Worm (Caenorhabditis elegans) whole organism, L4/young adult: ENCODE results near the gene F49E12.8.
"Not testable (repeated sequence)": the region's sequence is repeated elsewhere in the genome, so short reads cannot be mapped to it uniquely, and the experiment has no call there.

Experiments
- W03F9.2 ChIP-seq: fragments of 150-350 bp; optimal IDR thresholded peaks from 2 replicates; lab custom pipeline; 2014; ENCODE audit warnings: missing biosample characterization, missing genetic modification characterization
- dao-5 ChIP-seq: sonication (generic microtip); optimal IDR thresholded peaks from 2 replicates; lab custom pipeline; 2016; ENCODE audit warnings: missing genotype, missing genetic modification characterization, moderate library complexity, missing compliant biosample characterization
- him-1 ChIP-seq: sonication (generic microtip); optimal IDR thresholded peaks from 2 replicates; lab custom pipeline; 2016; ENCODE audit warnings: missing genotype, missing genetic modification reagents, missing genetic modification characterization, missing compliant biosample characterization

F49E12.8 gene

DNA sequence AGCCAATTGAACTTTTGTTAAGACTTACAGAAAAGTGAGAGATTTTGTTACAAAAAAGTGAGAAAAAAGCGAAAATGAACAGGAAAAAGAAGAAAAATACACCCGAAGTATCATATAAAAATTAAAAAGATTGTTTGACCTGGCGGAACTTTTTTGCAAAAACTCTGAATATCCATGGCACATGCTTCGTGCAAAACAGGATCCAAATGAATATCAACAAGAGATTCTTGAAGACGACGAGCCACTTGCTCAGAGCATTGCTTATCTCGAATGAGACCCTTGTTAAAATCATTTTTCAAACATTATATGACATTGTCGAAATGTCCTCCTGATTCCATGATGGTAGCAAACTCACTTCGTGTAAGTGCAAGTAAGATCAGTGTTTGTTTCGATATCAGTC, 25.7 kb upstream of the F49E12.8 start, which contains the start of gene F14E5.8:
Gene F14E5.8, plus strand, starts transcription at position 301 of the 400 bp plus-strand sequence.
- not testable (repeated sequence) for TF ChIP-seq him-1, W03F9.2, dao-5 (tag; lab: Kevin White, UChicago)

DNA sequence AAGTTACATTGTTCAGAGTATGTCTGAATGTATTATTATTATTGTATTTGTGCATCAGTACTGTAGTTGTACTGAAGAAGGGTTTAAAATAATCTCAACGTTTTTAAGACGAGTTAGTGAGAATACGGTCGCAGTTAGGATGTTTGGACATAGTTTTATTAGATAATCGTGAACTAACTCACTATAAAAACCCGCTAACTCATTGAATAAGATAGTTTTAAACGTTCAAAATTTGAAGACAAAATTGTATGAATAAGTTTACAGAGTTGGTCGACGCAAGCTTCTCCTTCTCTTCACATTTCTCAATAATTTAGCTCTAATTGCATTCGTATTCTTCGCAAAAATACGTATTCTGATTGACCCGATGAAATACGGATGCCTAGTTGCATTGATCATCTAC, 24.9 kb upstream of the F49E12.8 start:
- TF ChIP-seq him-1 (tag; lab: Kevin White, UChicago) (no peak), W03F9.2 (tag; lab: Kevin White, UChicago) (no peak), dao-5 (tag; lab: Kevin White, UChicago) (no peak)

DNA sequence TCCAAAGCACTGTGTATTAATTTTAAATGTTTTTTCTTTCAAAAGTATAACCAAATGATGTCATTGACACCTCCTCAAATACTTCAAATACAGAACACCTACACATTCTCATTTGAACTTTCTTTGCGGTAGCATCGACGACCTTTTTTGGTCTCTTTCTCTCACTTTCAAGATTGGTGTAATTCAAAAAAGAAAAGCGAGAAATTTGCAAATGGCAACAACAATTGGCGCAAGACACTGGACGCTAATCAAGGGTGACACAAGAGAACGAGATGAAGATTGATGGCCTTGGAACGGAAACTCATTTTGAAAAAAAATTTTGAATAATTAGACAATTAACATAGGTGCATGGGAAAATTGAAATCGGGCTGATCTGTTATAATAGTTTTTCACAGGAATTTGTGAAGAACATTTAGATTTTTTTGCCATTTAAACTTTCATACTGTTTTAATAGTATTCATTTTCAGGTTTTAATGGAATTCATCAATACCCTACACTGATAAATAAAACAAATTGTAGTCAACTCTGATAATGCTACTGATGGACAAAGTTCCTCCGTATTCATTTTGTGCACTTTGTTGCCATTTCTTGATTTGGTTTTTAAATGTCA, 23.1 kb upstream of the F49E12.8 start, which contains the start of gene fdgt-2:
Gene fdgt-2, plus strand, starts transcription at position 560 of the 610 bp plus-strand sequence.
- no peak for TF ChIP-seq dao-5 (tag; lab: Kevin White, UChicago)
- TF ChIP-seq him-1 (tag; lab: Kevin White, UChicago), result no peak
- no peak for TF ChIP-seq W03F9.2 (tag; lab: Kevin White, UChicago)

DNA sequence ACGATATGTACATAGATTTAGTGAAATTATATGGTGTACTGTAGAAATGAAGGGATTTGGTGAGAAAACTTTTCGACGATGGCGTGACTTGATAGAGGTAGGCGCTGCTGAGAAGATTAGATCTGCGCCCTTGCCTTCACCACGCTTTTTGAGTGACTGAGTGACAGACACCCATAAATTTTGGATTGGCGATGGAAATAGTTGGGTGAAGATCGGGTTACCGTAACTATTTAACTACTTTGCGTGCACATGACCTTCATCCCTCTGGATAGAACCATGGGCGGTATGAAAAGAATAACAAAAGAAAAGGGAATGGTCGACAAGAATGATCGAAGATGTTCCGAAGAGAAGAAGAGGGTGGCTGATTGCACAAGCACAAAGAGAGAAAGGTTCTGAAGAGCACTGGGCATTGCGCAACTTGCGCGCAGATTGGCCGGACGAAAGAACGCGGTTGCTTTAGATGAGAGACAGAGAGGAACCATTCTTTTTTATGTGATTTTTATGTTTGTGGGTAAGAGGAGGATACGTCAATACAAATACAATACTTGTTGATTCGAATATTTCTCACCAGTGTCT, 21.4 kb upstream of the F49E12.8 start:
- TF ChIP-seq W03F9.2 (tag; lab: Kevin White, UChicago) (no peak), him-1 (tag; lab: Kevin White, UChicago) (no peak), dao-5 (tag; lab: Kevin White, UChicago) (no peak)

DNA sequence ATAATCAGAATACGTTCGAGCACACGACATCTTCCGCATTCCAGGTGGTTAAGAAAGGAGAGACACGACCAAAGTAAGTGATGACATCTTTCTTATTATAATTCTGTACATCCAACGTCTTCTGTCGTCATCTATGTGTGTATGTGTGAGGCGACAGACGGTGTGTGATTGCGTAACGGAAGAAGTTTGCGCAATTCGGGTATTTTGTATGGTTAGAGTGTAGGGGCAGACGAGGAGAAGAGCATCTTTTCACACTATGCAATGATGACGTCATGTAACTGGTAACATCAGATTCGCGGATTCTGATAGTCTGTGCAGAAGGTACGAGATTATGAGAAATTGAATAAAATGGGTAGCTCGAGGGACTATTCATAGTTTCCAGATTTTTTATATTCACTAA, 20.9 kb upstream of the F49E12.8 start:
- TF ChIP-seq him-1 (tag; lab: Kevin White, UChicago), result no peak
- TF ChIP-seq dao-5 (tag; lab: Kevin White, UChicago), result no peak
- TF ChIP-seq W03F9.2 (tag; lab: Kevin White, UChicago), result no peak

DNA sequence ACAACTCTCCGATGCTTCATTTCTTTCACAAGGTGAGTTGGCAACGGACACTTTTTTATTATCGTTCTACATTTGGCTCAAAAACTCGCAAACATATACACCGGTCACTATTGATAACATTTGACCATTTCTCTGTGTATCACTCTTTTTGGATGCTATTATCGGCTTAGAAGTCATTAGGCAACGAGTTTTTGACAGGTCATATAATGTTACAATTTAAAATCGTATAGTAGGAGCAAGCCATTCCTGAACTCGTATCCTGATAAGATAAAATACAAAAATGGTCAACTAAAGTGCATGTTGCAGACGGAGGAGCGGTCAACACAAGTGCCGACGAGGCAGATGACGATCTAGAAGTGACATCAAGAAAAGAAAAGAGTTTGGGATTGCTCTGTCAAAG, 18.8 kb upstream of the F49E12.8 start:
- no peak for TF ChIP-seq him-1 (tag; lab: Kevin White, UChicago)
- no peak for TF ChIP-seq W03F9.2 (tag; lab: Kevin White, UChicago)
- no peak for TF ChIP-seq dao-5 (tag; lab: Kevin White, UChicago)

DNA sequence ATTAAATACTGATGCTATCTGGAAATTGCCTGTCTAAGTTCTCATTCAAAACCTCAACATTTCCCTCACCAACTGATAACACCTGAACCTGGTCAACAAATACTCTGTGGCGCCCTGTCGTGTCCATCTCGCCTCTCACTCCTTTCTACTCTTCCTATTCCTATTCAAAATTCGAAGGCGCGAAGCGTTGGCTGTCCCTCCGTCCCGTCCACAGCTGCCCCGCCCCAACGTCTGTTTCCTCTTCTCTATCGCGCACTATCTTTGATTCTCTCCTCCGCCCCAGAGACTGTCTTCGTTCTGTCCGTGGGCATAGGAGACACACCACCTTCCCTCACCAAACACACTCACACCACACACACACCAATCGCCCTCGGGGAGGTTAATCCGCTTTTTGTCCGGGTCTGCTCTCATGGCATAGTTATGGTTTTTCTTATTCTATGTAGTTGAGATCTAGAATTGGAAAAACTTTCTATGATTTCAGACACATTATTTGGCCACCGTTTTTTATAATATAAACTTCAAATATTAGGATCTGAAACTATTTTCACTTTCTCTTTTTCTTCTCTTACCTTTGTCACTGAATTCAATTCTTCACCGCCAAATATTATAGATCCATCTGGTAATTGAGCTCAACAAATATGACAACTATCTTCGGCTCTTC, 18.1 kb upstream of the F49E12.8 start, which contains the start of gene efl-3:
Gene efl-3, plus strand, starts transcription at position 611 of the 661 bp plus-strand sequence.
- TF ChIP-seq W03F9.2 (tag; lab: Kevin White, UChicago) (no peak), dao-5 (tag; lab: Kevin White, UChicago) (no peak), him-1 (tag; lab: Kevin White, UChicago) (no peak)

DNA sequence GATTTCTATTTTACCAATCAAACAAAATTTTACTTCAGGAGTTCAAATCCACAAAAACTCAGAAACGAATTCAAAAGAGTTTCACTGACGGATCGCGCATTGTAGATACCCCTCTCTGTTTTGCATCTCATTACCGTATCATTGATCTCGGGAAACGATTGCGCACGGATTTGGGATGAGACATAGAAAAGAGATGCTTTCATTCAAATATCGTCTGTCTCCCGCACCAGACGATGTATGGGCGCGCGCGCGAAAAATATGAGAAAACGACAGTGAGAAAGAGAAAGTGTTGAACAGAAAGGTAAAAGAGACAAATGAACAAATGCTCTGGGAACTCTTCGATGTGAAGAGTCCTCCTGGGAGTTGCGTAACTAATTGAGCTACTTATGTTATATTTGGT, 16.9 kb upstream of the F49E12.8 start:
- no peak for TF ChIP-seq him-1 (tag; lab: Kevin White, UChicago)
- TF ChIP-seq dao-5 (tag; lab: Kevin White, UChicago), result no peak
- no peak for TF ChIP-seq W03F9.2 (tag; lab: Kevin White, UChicago)

DNA sequence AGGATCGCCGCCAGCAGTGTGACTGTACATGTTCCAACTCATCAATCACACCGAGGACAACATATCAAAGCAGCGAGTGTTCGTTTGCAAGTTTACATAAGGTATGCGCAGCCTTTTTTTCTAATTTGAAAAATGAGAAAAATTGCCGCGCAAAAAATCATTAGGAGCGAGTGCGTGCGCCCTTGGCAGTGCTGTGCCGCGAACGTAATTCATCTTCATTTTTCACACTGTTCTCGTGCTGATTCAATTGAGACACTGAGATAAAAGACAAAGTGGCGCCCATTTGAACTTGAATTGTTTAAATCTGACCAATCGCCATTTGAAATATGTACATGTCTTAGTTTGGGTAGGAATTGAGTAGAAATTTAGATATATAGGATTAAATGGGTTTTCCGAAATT, 15.4 kb upstream of the F49E12.8 start:
- no peak for TF ChIP-seq him-1 (tag; lab: Kevin White, UChicago)
- no peak for TF ChIP-seq dao-5 (tag; lab: Kevin White, UChicago)
- no peak for TF ChIP-seq W03F9.2 (tag; lab: Kevin White, UChicago)

DNA sequence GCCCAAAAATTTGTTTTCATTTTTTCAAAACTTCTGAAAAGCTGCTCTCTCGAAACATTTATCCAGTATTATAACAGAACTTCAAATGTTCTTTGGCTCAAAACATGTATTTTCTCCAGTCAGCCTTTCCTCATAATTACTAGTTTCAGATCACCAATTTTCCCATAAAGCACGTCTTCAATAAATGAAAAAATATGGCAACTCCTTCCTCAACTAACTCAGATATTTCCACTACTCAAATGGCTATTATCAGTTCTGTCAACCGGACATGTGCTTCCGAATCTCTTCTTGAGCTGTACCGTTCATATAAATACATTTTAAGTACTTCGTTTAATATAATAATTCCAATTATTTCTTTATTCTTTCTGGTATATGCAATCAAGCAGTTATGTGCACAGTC, 13.4 kb upstream of the F49E12.8 start, which contains the start of gene sra-13:
Gene sra-13, plus strand, starts transcription at position 195 of the 400 bp plus-strand sequence.
- TF ChIP-seq dao-5 (tag; lab: Kevin White, UChicago), result no peak
- no peak for TF ChIP-seq W03F9.2 (tag; lab: Kevin White, UChicago)
- no peak for TF ChIP-seq him-1 (tag; lab: Kevin White, UChicago)

DNA sequence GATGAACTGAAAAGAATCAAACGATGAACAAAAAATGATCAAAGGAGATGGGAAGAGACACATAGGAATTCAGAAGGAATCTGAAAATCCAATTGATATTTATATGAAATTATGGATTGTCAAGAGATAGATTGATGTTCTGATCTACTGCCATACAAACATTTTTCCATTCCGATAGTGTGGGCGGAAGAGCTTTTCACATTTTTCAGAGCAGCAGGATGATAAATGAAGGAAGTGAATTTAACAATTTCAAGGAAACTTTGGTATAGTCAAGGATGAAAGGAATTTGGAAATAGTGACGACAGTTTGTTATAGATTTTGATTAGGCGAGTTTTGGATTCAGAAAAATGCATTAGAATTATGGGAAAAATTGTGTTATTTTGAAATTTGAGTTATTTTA, 11.2 kb upstream of the F49E12.8 start, which contains the start of gene ubc-24:
Gene ubc-24, plus strand, starts transcription at position 301 of the 400 bp plus-strand sequence.
- TF ChIP-seq W03F9.2 (tag; lab: Kevin White, UChicago) (no peak), him-1 (tag; lab: Kevin White, UChicago) (no peak), dao-5 (tag; lab: Kevin White, UChicago) (no peak)

DNA sequence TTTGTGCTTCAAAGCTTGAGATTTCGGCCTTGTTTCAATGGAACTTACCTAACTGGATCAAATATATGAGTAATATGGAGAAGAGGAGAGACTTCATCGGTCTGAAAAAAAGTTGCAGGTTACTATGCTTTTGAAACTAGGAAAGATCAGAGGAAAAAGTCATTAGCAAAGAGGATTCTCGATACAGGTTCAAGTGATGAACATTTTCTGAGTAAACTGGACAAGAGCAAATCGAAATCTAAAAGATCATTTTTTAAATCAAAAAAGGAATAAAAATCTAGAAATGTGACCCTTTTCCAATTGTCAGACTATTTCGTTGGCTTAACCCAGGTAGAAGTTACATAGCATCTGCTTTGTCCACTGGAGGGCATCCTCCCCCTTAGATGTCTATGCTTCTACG, 10.6 kb upstream of the F49E12.8 start, which contains the start of gene skpo-1:
Gene skpo-1, minus strand, starts transcription at position 101 of the 400 bp plus-strand sequence.
- TF ChIP-seq dao-5 (tag; lab: Kevin White, UChicago), result no peak
- no peak for TF ChIP-seq him-1 (tag; lab: Kevin White, UChicago)
- TF ChIP-seq W03F9.2 (tag; lab: Kevin White, UChicago), result no peak

DNA sequence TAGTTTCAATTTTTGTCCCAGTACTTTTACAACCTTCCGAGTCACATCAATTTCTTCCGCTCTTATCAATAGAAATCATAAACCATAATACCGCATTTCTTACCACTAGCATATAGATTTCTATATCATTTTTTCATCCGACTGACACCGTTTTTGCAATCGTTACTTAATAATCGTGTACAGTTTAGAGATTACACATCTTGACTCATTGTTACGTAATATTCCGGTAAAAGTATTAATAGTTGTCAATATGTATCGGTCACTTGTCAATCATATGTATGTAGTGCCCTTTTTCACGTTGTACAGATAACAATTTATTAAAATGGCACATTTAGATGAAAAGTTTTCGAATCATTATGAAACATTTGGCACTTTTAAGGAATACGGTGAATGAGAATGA, 5.9 kb upstream of the F49E12.8 start:
- TF ChIP-seq him-1 (tag; lab: Kevin White, UChicago) (no peak), dao-5 (tag; lab: Kevin White, UChicago) (no peak), W03F9.2 (tag; lab: Kevin White, UChicago) (no peak)
